Fruit fly (Drosophila melanogaster) whole organism, embryonic: ENCODE results near the gene Gsc.

Experiments
- Adf1 ChIP-seq: fragments of 200-800 bp; sonication (Bioruptor generic); IDR thresholded peaks from 2 replicates; pipeline ENCODE4 v1.3.6; 2022; ENCODE audit warnings: missing biosample characterization, missing genetic modification characterization
- BEAF-32 ChIP-seq: fragments of 200-800 bp; sonication (Bioruptor generic); optimal IDR thresholded peaks from 3 replicates; lab custom pipeline; 2017; ENCODE audit warnings: missing biosample characterization, missing genetic modification characterization, mild to moderate bottlenecking, moderate library complexity, missing genetic modification reagents
- C15 ChIP-seq: fragments of 200-800 bp; sonication (Bioruptor generic); IDR thresholded peaks from 3 replicates; pipeline ENCODE4 v1.3.6; 2022; ENCODE audit warnings: missing biosample characterization, missing genetic modification characterization
- CG1024 ChIP-seq: fragments of 200-800 bp; sonication (Bioruptor generic); IDR thresholded peaks from 2 replicates; pipeline ENCODE4 v1.3.6; 2022; ENCODE audit warnings: missing biosample characterization, missing genetic modification characterization
- CG12299 ChIP-seq: fragments of 200-800 bp; sonication (Bioruptor generic); optimal IDR thresholded peaks from 2 replicates; lab custom pipeline; 2018; ENCODE audit warnings: missing biosample characterization, mild to moderate bottlenecking, missing genetic modification characterization
- CG1233 ChIP-seq: fragments of 200-800 bp; sonication (Bioruptor generic); optimal IDR thresholded peaks from 4 replicates; lab custom pipeline; 2018; ENCODE audit warnings: missing biosample characterization, mild to moderate bottlenecking, missing genetic modification characterization
- CG15269 ChIP-seq: fragments of 200-800 bp; sonication (Bioruptor generic); optimal IDR thresholded peaks from 2 replicates; lab custom pipeline; 2018; ENCODE audit warnings: missing biosample characterization, mild to moderate bottlenecking, missing genetic modification characterization, moderate library complexity
- CG16815 ChIP-seq: fragments of 200-800 bp; sonication (Bioruptor generic); optimal IDR thresholded peaks from 3 replicates; lab custom pipeline; 2017; ENCODE audit warnings: missing biosample characterization, mild to moderate bottlenecking, missing genetic modification characterization
- CG17568 ChIP-seq: fragments of 200-800 bp; sonication (Bioruptor generic); optimal IDR thresholded peaks from 2 replicates; lab custom pipeline; 2018; ENCODE audit warnings: missing biosample characterization, mild to moderate bottlenecking, missing genetic modification characterization, moderate library complexity
- CG18764 ChIP-seq: fragments of 200-800 bp; sonication (Bioruptor generic); optimal IDR thresholded peaks from 3 replicates; lab custom pipeline; 2016; ENCODE audit warnings: missing biosample characterization, missing genetic modification characterization
- CG31365 ChIP-seq: fragments of 200-800 bp; sonication (Bioruptor generic); optimal IDR thresholded peaks from 2 replicates; lab custom pipeline; 2018; ENCODE audit warnings: missing biosample characterization, mild to moderate bottlenecking, missing genetic modification characterization
- CG34422 ChIP-seq: fragments of 200-800 bp; sonication (Bioruptor generic); IDR thresholded peaks from 3 replicates; pipeline ENCODE4 v1.3.6; 2022; ENCODE audit warnings: missing biosample characterization, missing genetic modification characterization
- CG3726 ChIP-seq: fragments of 200-800 bp; sonication (Bioruptor generic); IDR thresholded peaks from 3 replicates; pipeline ENCODE4, ENCODE4 v1.3.6; 2022; ENCODE audit warnings: missing biosample characterization, missing genetic modification characterization
- CG4360 ChIP-seq: fragments of 200-800 bp; sonication (Bioruptor generic); IDR thresholded peaks from 2 replicates; pipeline ENCODE4 v1.3.6; 2022; ENCODE audit warnings: missing biosample characterization, missing genetic modification characterization
- CG7357 ChIP-seq: fragments of 200-800 bp; sonication (Bioruptor generic); IDR thresholded peaks from 3 replicates; pipeline ENCODE4 v1.3.6; 2022; ENCODE audit warnings: missing biosample characterization, missing genetic modification characterization
- CG7928 ChIP-seq: fragments of 200-800 bp; sonication (Bioruptor generic); optimal IDR thresholded peaks from 2 replicates; lab custom pipeline; 2017; ENCODE audit warnings: missing biosample characterization, mild to moderate bottlenecking, missing genetic modification characterization
- CG8359 ChIP-seq: fragments of 200-800 bp; sonication (Bioruptor generic); optimal IDR thresholded peaks from 2 replicates; lab custom pipeline; 2017; ENCODE audit warnings: missing biosample characterization, mild to moderate bottlenecking, missing genetic modification characterization, borderline replicate concordance
- CG8478 ChIP-seq: fragments of >200 bp; optimal IDR thresholded peaks from 2 replicates; lab custom pipeline; 2018
- CG8765 ChIP-seq: fragments of 200-800 bp; sonication (Bioruptor generic); IDR thresholded peaks from 2 replicates; pipeline ENCODE4 v1.3.6; 2022; ENCODE audit warnings: missing biosample characterization, missing genetic modification characterization
- CG9876 ChIP-seq: fragments of 200-800 bp; sonication (Bioruptor generic); optimal IDR thresholded peaks from 2 replicates; lab custom pipeline; 2016; ENCODE audit warnings: missing biosample characterization, missing genetic modification characterization
- CG9932 ChIP-seq: fragments of 200-800 bp; sonication (Bioruptor generic); IDR thresholded peaks from 2 replicates; pipeline ENCODE4 v1.3.6; 2022; ENCODE audit warnings: missing biosample characterization, missing genetic modification characterization
- Dip3 ChIP-seq: fragments of 200-800 bp; sonication (Bioruptor generic); optimal IDR thresholded peaks from 3 replicates; lab custom pipeline; 2016; ENCODE audit warnings: missing biosample characterization, missing genetic modification characterization
- Dp ChIP-seq: fragments of 200-800 bp; sonication (Bioruptor generic); optimal IDR thresholded peaks from 2 replicates; lab custom pipeline; 2018; ENCODE audit warnings: missing biosample characterization, mild to moderate bottlenecking, missing genetic modification characterization, moderate library complexity
- Dref ChIP-seq: fragments of 200-800 bp; sonication (Bioruptor generic); IDR thresholded peaks from 2 replicates; pipeline ENCODE4 v1.3.6; 2022; ENCODE audit warnings: missing biosample characterization, missing genetic modification characterization
- Drgx ChIP-seq: fragments of 200-800 bp; sonication (Bioruptor generic); IDR thresholded peaks from 2 replicates; pipeline ENCODE4 v1.3.6; 2022; ENCODE audit warnings: missing biosample characterization, missing genetic modification characterization
- Ets65A ChIP-seq: fragments of 200-800 bp; sonication (Bioruptor generic); peaks from one replicate; lab custom pipeline; 2016; ENCODE audit warnings: missing biosample characterization, missing genetic modification characterization
- Fer1 ChIP-seq: fragments of 200-800 bp; sonication (Bioruptor generic); optimal IDR thresholded peaks from 2 replicates; lab custom pipeline; 2017; ENCODE audit warnings: missing biosample characterization, mild to moderate bottlenecking, missing genetic modification characterization
- Gsc ChIP-seq: fragments of 200-800 bp; sonication (Bioruptor generic); IDR thresholded peaks from 2 replicates; pipeline ENCODE4 v1.3.6; 2022; ENCODE audit warnings: missing biosample characterization, missing genetic modification characterization
- H2.0 ChIP-seq: fragments of 200-800 bp; sonication (Bioruptor generic); IDR thresholded peaks from 2 replicates; pipeline ENCODE4 v1.3.6; 2022; ENCODE audit warnings: missing biosample characterization, missing genetic modification characterization
- MBD-R2 ChIP-seq: fragments of 200-800 bp; sonication (Bioruptor generic); IDR thresholded peaks from 2 replicates; pipeline ENCODE4 v1.3.6; 2022; ENCODE audit warnings: missing biosample characterization, missing genetic modification characterization
- Neu2 ChIP-seq: fragments of 200-800 bp; sonication (Bioruptor generic); optimal IDR thresholded peaks from 3 replicates; lab custom pipeline; 2016; ENCODE audit warnings: missing biosample characterization, missing genetic modification characterization, borderline replicate concordance
- Nf-YC ChIP-seq: fragments of 200-800 bp; optimal IDR thresholded peaks from 3 replicates; lab custom pipeline; 2019; ENCODE audit warnings: missing biosample characterization, mild to moderate bottlenecking, missing genetic modification characterization, moderate library complexity
- Stat92E ChIP-seq, 3 experiments: fragments of >200 bp in 2 of 3; fragments of 200-800 bp in 1 of 3; sonication (Bioruptor generic) in 1 of 3; optimal IDR thresholded peaks; 2 replicates each; lab custom pipeline; 2017 to 2019; ENCODE audit warnings: missing biosample characterization in 3 of 3, missing genetic modification characterization in 3 of 3, mild to moderate bottlenecking in 1 of 3, moderate library complexity in 1 of 3
- bowl ChIP-seq: fragments of 200-800 bp; sonication (Bioruptor generic); IDR thresholded peaks from 2 replicates; pipeline ENCODE4 v1.3.6; 2022; ENCODE audit warnings: missing biosample characterization, missing genetic modification characterization
- bsh ChIP-seq, 2 experiments: fragments of 200-800 bp; sonication (Bioruptor generic); optimal IDR thresholded peaks; 2 replicates each; lab custom pipeline; 2017 to 2018; ENCODE audit warnings: mild to moderate bottlenecking in 2 of 2, missing biosample characterization in 2 of 2, missing genetic modification characterization in 2 of 2, moderate library complexity in 1 of 2
- chinmo ChIP-seq: fragments of 200-800 bp; sonication (Bioruptor generic); IDR thresholded peaks from 4 replicates; pipeline ENCODE4 v1.3.6; 2022; ENCODE audit warnings: missing biosample characterization, missing genetic modification characterization; ENCODE audit not compliant: partially characterized antibody
- gro ChIP-seq: fragments of 200-800 bp; sonication (Bioruptor generic); optimal IDR thresholded peaks from 2 replicates; lab custom pipeline; 2016; ENCODE audit warnings: missing biosample characterization, missing genetic modification characterization
- hb ChIP-seq: fragments of 200-800 bp; sonication (Bioruptor generic); IDR thresholded peaks from 3 replicates; pipeline ENCODE4 v1.3.6; 2022; ENCODE audit warnings: missing biosample characterization, missing genetic modification characterization; ENCODE audit not compliant: partially characterized antibody
- hbn ChIP-seq: fragments of 200-800 bp; sonication (Bioruptor generic); IDR thresholded peaks from 2 replicates; pipeline ENCODE4 v1.3.6; 2022; ENCODE audit warnings: missing biosample characterization, missing genetic modification characterization; ENCODE audit not compliant: partially characterized antibody
- kah ChIP-seq: fragments of 200-800 bp; sonication (Bioruptor generic); optimal IDR thresholded peaks from 2 replicates; lab custom pipeline; 2018; ENCODE audit warnings: missing biosample characterization, mild to moderate bottlenecking, missing genetic modification characterization
- odd ChIP-seq: fragments of 200-800 bp; sonication (Bioruptor generic); optimal IDR thresholded peaks from 2 replicates; lab custom pipeline; 2017; ENCODE audit warnings: missing biosample characterization, mild to moderate bottlenecking, missing genetic modification characterization
- sd ChIP-seq: fragments of 200-800 bp; sonication (Bioruptor generic); optimal IDR thresholded peaks from 3 replicates; lab custom pipeline; 2018; ENCODE audit warnings: missing biosample characterization, mild to moderate bottlenecking, missing genetic modification characterization, moderate library complexity
- tna ChIP-seq: fragments of 200-800 bp; sonication (Bioruptor generic); IDR thresholded peaks from 2 replicates; pipeline ENCODE4 v1.3.6; 2022; ENCODE audit warnings: missing biosample characterization, missing genetic modification characterization; ENCODE audit not compliant: partially characterized antibody
- unc-4 ChIP-seq: fragments of 200-800 bp; sonication (Bioruptor generic); IDR thresholded peaks from 2 replicates; pipeline ENCODE4 v1.3.6; 2022; ENCODE audit warnings: missing biosample characterization, missing genetic modification characterization; ENCODE audit not compliant: partially characterized antibody
- wek ChIP-seq: fragments of 200-800 bp; sonication (Bioruptor generic); optimal IDR thresholded peaks from 3 replicates; lab custom pipeline; 2018; ENCODE audit warnings: missing biosample characterization, mild to moderate bottlenecking, missing genetic modification characterization, moderate library complexity

Gsc gene

dm6 chr2L:563769-564550, 30.5 kb downstream of the Gsc start, which contains the start of the genes uncNacbeta and CG2794 (continued):
- TF ChIP-seq CG9932 (GFP tag; lab: Robert Waterston, UW) (peak; percentile 55; the same call in 1 of the 2 replicates), odd (GFP tag; lab: Kevin White, UChicago) (no peak), CG18764 (GFP tag; lab: Kevin White, UChicago) (no peak), CG31365 (tag; lab: Kevin White, UChicago) (no peak), CG12299 (tag; lab: Kevin White, UChicago) (no peak), CG4360 (GFP tag; lab: Robert Waterston, UW) (no peak), H2.0 (no peak; the same call in 1 of the 2 replicates), CG15269 (tag; lab: Kevin White, UChicago) (no peak), Stat92E (GFP tag; optimal IDR thresholded peaks at IDR 0.05; lab: Kevin White, UChicago) (peak in 1 of 3 experiments; percentile 43), CG8478 (lab: Kevin White, UChicago) (no peak), Adf1 (GFP tag; lab: Robert Waterston, UW) (no peak; the same call in 1 of the 2 replicates), C15 (GFP tag; lab: Robert Waterston, UW) (no peak)

- TF ChIP-seq sd (tag; lab: Kevin White, UChicago) (no peak), CG8359 (GFP tag; lab: Kevin White, UChicago) (no peak), CG1233 (GFP tag; lab: Kevin White, UChicago) (no peak), CG8765 (no peak), CG7357 (no peak), unc-4 (GFP tag; lab: Robert Waterston, UW) (no peak), Gsc (GFP tag; lab: Robert Waterston, UW) (peak; percentile 43; the same call in 1 of the 2 replicates), kah (GFP tag; lab: Kevin White, UChicago) (no peak), CG16815 (GFP tag; lab: Kevin White, UChicago) (no peak), bsh (GFP tag; optimal IDR thresholded peaks at IDR 0.05; lab: Kevin White, UChicago) (peak in 1 of 2 experiments; percentile 16), bowl (GFP tag; lab: Robert Waterston, UW) (no peak), Dip3 (GFP tag; lab: Kevin White, UChicago) (no peak), gro (GFP tag; lab: Kevin White, UChicago) (no peak), CG8478 (lab: Kevin White, UChicago) (no peak), Fer1 (GFP tag; lab: Kevin White, UChicago) (no peak), CG9876 (no peak), Ets65A (GFP tag; lab: Kevin White, UChicago) (no peak), Neu2 (GFP tag; lab: Kevin White, UChicago) (no peak), CG17568 (GFP tag; lab: Kevin White, UChicago) (no peak), Drgx (GFP tag; lab: Robert Waterston, UW) (peak; percentile 61)
These were observed 31.2 kb downstream of the Gsc start for dm6 chr2L:563314-563713.

dm6 chr2L:559770-560567, 34.5 kb downstream of the Gsc start, which contains the start of gene rempA:
TSS of gene rempA (minus strand) at chr2L:560310.
- TF ChIP-seq hbn (GFP tag; lab: Robert Waterston, UW) (peak; percentile 47), tna (GFP tag; lab: Robert Waterston, UW) (peak; percentile 28; the same call in 1 of the 2 replicates), CG3726 (no peak), wek (GFP tag; lab: Kevin White, UChicago) (no peak), MBD-R2 (GFP tag; lab: Robert Waterston, UW) (peak; percentile 66), BEAF-32 (GFP tag; lab: Kevin White, UChicago) (peak; percentile 74), CG7928 (GFP tag; lab: Kevin White, UChicago) (peak; percentile 91), CG34422 (GFP tag; lab: Robert Waterston, UW) (0 out of 3 replicates have a peak, but pooled peaks have one; percentile 33), Dp (GFP tag; lab: Kevin White, UChicago) (peak; percentile 91), Nf-YC (tag; lab: Kevin White, UChicago) (no peak), chinmo (GFP tag; lab: Robert Waterston, UW) (0 out of 4 replicates have a peak, but pooled peaks have one; percentile 36), CG1024 (GFP tag; lab: Robert Waterston, UW) (no peak), hb (GFP tag; lab: Robert Waterston, UW) (peak; percentile 66; the same call in 1 of the 3 replicates), Dref (GFP tag; lab: Robert Waterston, UW) (peak; percentile 80)
